Fruit fly (Drosophila melanogaster) whole organism, embryonic: Measurements from ENCODE around the gene UbcE2H.

Source experiments
- B-H1 ChIP-seq: fragments of 200-800 bp; sonication (Bioruptor generic); IDR thresholded peaks from 3 replicates; pipeline ENCODE4 v1.3.6; 2022; ENCODE audit warnings: missing biosample characterization, missing genetic modification characterization
- BtbVII ChIP-seq: fragments of 200-800 bp; sonication (Bioruptor generic); optimal IDR thresholded peaks from 3 replicates; lab custom pipeline; 2017; ENCODE audit warnings: missing biosample characterization, mild to moderate bottlenecking, missing genetic modification characterization
- C15 ChIP-seq: fragments of 200-800 bp; sonication (Bioruptor generic); IDR thresholded peaks from 3 replicates; pipeline ENCODE4 v1.3.6; 2022; ENCODE audit warnings: missing biosample characterization, missing genetic modification characterization
- CG10209 ChIP-seq: fragments of 200-800 bp; sonication (Bioruptor generic); optimal IDR thresholded peaks from 3 replicates; lab custom pipeline; 2017; ENCODE audit warnings: missing biosample characterization, mild to moderate bottlenecking, missing genetic modification characterization, missing genetic modification reagents
- CG12219 ChIP-seq: fragments of 200-800 bp; sonication (Bioruptor generic); optimal IDR thresholded peaks from 3 replicates; lab custom pipeline; 2018; ENCODE audit warnings: missing biosample characterization, mild to moderate bottlenecking, missing genetic modification characterization
- CG12744 ChIP-seq: fragments of 200-800 bp; sonication (Bioruptor generic); optimal IDR thresholded peaks from 2 replicates; lab custom pipeline; 2016; ENCODE audit warnings: missing biosample characterization, missing genetic modification characterization
- CG14965 ChIP-seq: fragments of 200-800 bp; sonication (Bioruptor generic); optimal IDR thresholded peaks from 2 replicates; lab custom pipeline; 2016; ENCODE audit warnings: missing biosample characterization, missing genetic modification characterization, borderline replicate concordance
- CG15479 ChIP-seq: fragments of 200-800 bp; sonication (Bioruptor generic); optimal IDR thresholded peaks from 3 replicates; lab custom pipeline; 2019; ENCODE audit warnings: missing biosample characterization, mild to moderate bottlenecking, missing genetic modification characterization, moderate library complexity
- CG2875 ChIP-seq: fragments of 200-800 bp; sonication (Bioruptor generic); optimal IDR thresholded peaks from 2 replicates; lab custom pipeline; 2017; ENCODE audit warnings: missing biosample characterization, mild to moderate bottlenecking, missing genetic modification characterization, missing genetic modification reagents
- CG34422 ChIP-seq: fragments of 200-800 bp; sonication (Bioruptor generic); IDR thresholded peaks from 3 replicates; pipeline ENCODE4 v1.3.6; 2022; ENCODE audit warnings: missing biosample characterization, missing genetic modification characterization
- CG3726 ChIP-seq: fragments of 200-800 bp; sonication (Bioruptor generic); IDR thresholded peaks from 3 replicates; pipeline ENCODE4, ENCODE4 v1.3.6; 2022; ENCODE audit warnings: missing biosample characterization, missing genetic modification characterization
- CG5245 ChIP-seq: fragments of 200-800 bp; sonication (Bioruptor generic); optimal IDR thresholded peaks from 3 replicates; lab custom pipeline; 2016; ENCODE audit warnings: missing biosample characterization, missing genetic modification characterization
- CG7271 ChIP-seq: fragments of 200-800 bp; sonication (Bioruptor generic); optimal IDR thresholded peaks from 2 replicates; lab custom pipeline; 2018; ENCODE audit warnings: missing biosample characterization, mild to moderate bottlenecking, missing genetic modification characterization, moderate library complexity
- CG7372 ChIP-seq: fragments of 200-800 bp; sonication (Bioruptor generic); IDR thresholded peaks from 2 replicates; pipeline ENCODE4 v1.3.6; 2022; ENCODE audit warnings: missing biosample characterization, missing genetic modification characterization
- CG7786 ChIP-seq: fragments of 200-800 bp; sonication (Bioruptor generic); optimal IDR thresholded peaks from 2 replicates; lab custom pipeline; 2016; ENCODE audit warnings: missing biosample characterization, missing genetic modification characterization
- CG8281 ChIP-seq: fragments of 200-800 bp; sonication (Bioruptor generic); optimal IDR thresholded peaks from 2 replicates; lab custom pipeline; 2018; ENCODE audit warnings: missing biosample characterization, mild to moderate bottlenecking, missing genetic modification characterization, moderate library complexity
- CG8290 ChIP-seq, 3 experiments: fragments of 200-800 bp; sonication (Bioruptor generic); optimal IDR thresholded peaks; 2 replicates each; lab custom pipeline; 2016 to 2019; ENCODE audit warnings: missing biosample characterization in 3 of 3, missing genetic modification characterization in 3 of 3, mild to moderate bottlenecking in 2 of 3, moderate library complexity in 1 of 3
- Dbx ChIP-seq: fragments of 200-800 bp; sonication (Bioruptor generic); IDR thresholded peaks from 3 replicates; pipeline ENCODE4 v1.3.6; 2022; ENCODE audit warnings: missing biosample characterization, missing genetic modification characterization
- E2f1 ChIP-seq: fragments of 200-800 bp; sonication (Bioruptor generic); IDR thresholded peaks from 2 replicates; pipeline ENCODE4 v1.3.6; 2022; ENCODE audit warnings: missing biosample characterization, missing genetic modification characterization
- Fer3 ChIP-seq: fragments of 200-800 bp; sonication (Bioruptor generic); optimal IDR thresholded peaks from 2 replicates; lab custom pipeline; 2018; ENCODE audit warnings: missing biosample characterization, mild to moderate bottlenecking, missing genetic modification characterization, moderate library complexity
- HLH4C ChIP-seq: fragments of 200-800 bp; sonication (Bioruptor generic); IDR thresholded peaks from 3 replicates; pipeline ENCODE4 v1.3.6; 2022; ENCODE audit warnings: missing biosample characterization, missing genetic modification characterization; ENCODE audit not compliant: partially characterized antibody
- HmgD ChIP-seq: fragments of 200-800 bp; sonication (Bioruptor generic); optimal IDR thresholded peaks from 3 replicates; lab custom pipeline; 2016; ENCODE audit warnings: missing biosample characterization, missing genetic modification characterization
- Hsf ChIP-seq: fragments of 200-800 bp; sonication (Bioruptor generic); optimal IDR thresholded peaks from 3 replicates; lab custom pipeline; 2016; ENCODE audit warnings: missing biosample characterization, missing genetic modification characterization
- MBD-R2 ChIP-seq: fragments of 200-800 bp; sonication (Bioruptor generic); IDR thresholded peaks from 2 replicates; pipeline ENCODE4 v1.3.6; 2022; ENCODE audit warnings: missing biosample characterization, missing genetic modification characterization
- Meics ChIP-seq: fragments of 200-800 bp; sonication (Bioruptor generic); optimal IDR thresholded peaks from 2 replicates; lab custom pipeline; 2017; ENCODE audit warnings: missing biosample characterization, mild to moderate bottlenecking, missing genetic modification characterization
- Rfx ChIP-seq: fragments of 200-800 bp; sonication (Bioruptor generic); IDR thresholded peaks from 2 replicates; pipeline ENCODE4 v1.3.6; 2022; ENCODE audit warnings: missing biosample characterization, missing genetic modification characterization
- Stat92E ChIP-seq, 3 experiments: fragments of >200 bp in 2 of 3; fragments of 200-800 bp in 1 of 3; sonication (Bioruptor generic) in 1 of 3; optimal IDR thresholded peaks; 2 replicates each; lab custom pipeline; 2017 to 2019; ENCODE audit warnings: missing biosample characterization in 3 of 3, missing genetic modification characterization in 3 of 3, mild to moderate bottlenecking in 1 of 3, moderate library complexity in 1 of 3
- Xrp1 ChIP-seq: fragments of 200-800 bp; sonication (Bioruptor generic); IDR thresholded peaks from 2 replicates; pipeline ENCODE4 v1.3.6; 2022; ENCODE audit warnings: missing biosample characterization, missing genetic modification characterization
- az2 ChIP-seq: fragments of 200-800 bp; sonication (Bioruptor generic); optimal IDR thresholded peaks from 3 replicates; lab custom pipeline; 2016; ENCODE audit warnings: missing biosample characterization, missing genetic modification characterization
- bowl ChIP-seq: fragments of 200-800 bp; sonication (Bioruptor generic); IDR thresholded peaks from 2 replicates; pipeline ENCODE4 v1.3.6; 2022; ENCODE audit warnings: missing biosample characterization, missing genetic modification characterization
- crp ChIP-seq, 2 experiments: fragments of 200-800 bp; sonication (Bioruptor generic); optimal IDR thresholded peaks; 2 replicates in 1 of 2; 3 replicates in 1 of 2; lab custom pipeline; 2017; ENCODE audit warnings: missing biosample characterization in 2 of 2, missing genetic modification characterization in 2 of 2, mild to moderate bottlenecking in 1 of 2, moderate library complexity in 1 of 2
- cwo ChIP-seq: fragments of 200-800 bp; sonication (Bioruptor generic); optimal IDR thresholded peaks from 3 replicates; lab custom pipeline; 2017; ENCODE audit warnings: missing biosample characterization, missing genetic modification characterization, mild to moderate bottlenecking, moderate library complexity, missing genetic modification reagents
- en ChIP-seq: fragments of 200-800 bp; sonication (Bioruptor generic); optimal IDR thresholded peaks from 2 replicates; lab custom pipeline; 2016; ENCODE audit warnings: missing biosample characterization, missing genetic modification characterization
- esg ChIP-seq: fragments of 200-800 bp; sonication (Bioruptor generic); conservative IDR thresholded peaks from 2 replicates; pipeline ENCODE4 v1.3.6; 2022; ENCODE audit warnings: missing biosample characterization, missing genetic modification characterization
- eyg ChIP-seq: fragments of 200-800 bp; sonication (Bioruptor generic); optimal IDR thresholded peaks from 3 replicates; lab custom pipeline; 2016; ENCODE audit warnings: missing biosample characterization, missing genetic modification characterization
- fd3F ChIP-seq: fragments of 200-800 bp; sonication (Bioruptor generic); optimal IDR thresholded peaks from 2 replicates; lab custom pipeline; 2018; ENCODE audit warnings: missing biosample characterization, mild to moderate bottlenecking, missing genetic modification characterization, moderate library complexity
- hth ChIP-seq: fragments of >200 bp; optimal IDR thresholded peaks from 2 replicates; lab custom pipeline; 2017; ENCODE audit warnings: inconsistent platforms
- luna ChIP-seq: fragments of 200-800 bp; sonication (Bioruptor generic); optimal IDR thresholded peaks from 2 replicates; lab custom pipeline; 2016; ENCODE audit warnings: missing biosample characterization, missing genetic modification characterization
- maf-S ChIP-seq: fragments of 200-800 bp; sonication (Bioruptor generic); optimal IDR thresholded peaks from 2 replicates; lab custom pipeline; 2016; ENCODE audit warnings: missing biosample characterization, missing genetic modification characterization
- nerfin-2 ChIP-seq: fragments of 200-800 bp; sonication (Bioruptor generic); IDR thresholded peaks from 2 replicates; pipeline ENCODE4 v1.3.6; 2022; ENCODE audit warnings: missing biosample characterization, missing genetic modification characterization; ENCODE audit not compliant: partially characterized antibody
- oc ChIP-seq: fragments of 200-800 bp; sonication (Bioruptor generic); optimal IDR thresholded peaks from 2 replicates; lab custom pipeline; 2018; ENCODE audit warnings: missing biosample characterization, mild to moderate bottlenecking, missing genetic modification characterization, moderate library complexity
- psq ChIP-seq: fragments of 200-800 bp; sonication (Bioruptor generic); optimal IDR thresholded peaks from 2 replicates; lab custom pipeline; 2017; ENCODE audit warnings: missing biosample characterization, missing genetic modification characterization
- ranshi ChIP-seq: fragments of 200-800 bp; sonication (Bioruptor generic); IDR thresholded peaks from 2 replicates; pipeline ENCODE4 v1.3.6; 2022; ENCODE audit warnings: missing biosample characterization, missing genetic modification characterization
- salm ChIP-seq: fragments of 200-800 bp; sonication (Bioruptor generic); optimal IDR thresholded peaks from 2 replicates; lab custom pipeline; 2018; ENCODE audit warnings: missing biosample characterization, mild to moderate bottlenecking, missing genetic modification characterization
- sens-2 ChIP-seq: fragments of 200-800 bp; sonication (Bioruptor generic); IDR thresholded peaks from 2 replicates; pipeline ENCODE4 v1.3.6; 2022; ENCODE audit warnings: missing biosample characterization, missing genetic modification characterization
- tin ChIP-seq: fragments of 200-800 bp; sonication (Bioruptor generic); optimal IDR thresholded peaks from 3 replicates; lab custom pipeline; 2016; ENCODE audit warnings: missing biosample characterization, missing genetic modification characterization
- tio ChIP-seq: fragments of 200-800 bp; sonication (Bioruptor generic); optimal IDR thresholded peaks from 2 replicates; lab custom pipeline; 2017; ENCODE audit warnings: missing biosample characterization, missing genetic modification characterization, inconsistent platforms
- tna ChIP-seq: fragments of 200-800 bp; sonication (Bioruptor generic); IDR thresholded peaks from 2 replicates; pipeline ENCODE4 v1.3.6; 2022; ENCODE audit warnings: missing biosample characterization, missing genetic modification characterization; ENCODE audit not compliant: partially characterized antibody
- tx ChIP-seq: fragments of 200-800 bp; sonication (Bioruptor generic); optimal IDR thresholded peaks from 2 replicates; lab custom pipeline; 2016; ENCODE audit warnings: missing biosample characterization, missing genetic modification characterization
- wek ChIP-seq: fragments of 200-800 bp; sonication (Bioruptor generic); optimal IDR thresholded peaks from 3 replicates; lab custom pipeline; 2018; ENCODE audit warnings: missing biosample characterization, mild to moderate bottlenecking, missing genetic modification characterization, moderate library complexity
- yki ChIP-seq: fragments of >200 bp; optimal IDR thresholded peaks from 3 replicates; lab custom pipeline; 2018

The UbcE2H gene

DNA sequence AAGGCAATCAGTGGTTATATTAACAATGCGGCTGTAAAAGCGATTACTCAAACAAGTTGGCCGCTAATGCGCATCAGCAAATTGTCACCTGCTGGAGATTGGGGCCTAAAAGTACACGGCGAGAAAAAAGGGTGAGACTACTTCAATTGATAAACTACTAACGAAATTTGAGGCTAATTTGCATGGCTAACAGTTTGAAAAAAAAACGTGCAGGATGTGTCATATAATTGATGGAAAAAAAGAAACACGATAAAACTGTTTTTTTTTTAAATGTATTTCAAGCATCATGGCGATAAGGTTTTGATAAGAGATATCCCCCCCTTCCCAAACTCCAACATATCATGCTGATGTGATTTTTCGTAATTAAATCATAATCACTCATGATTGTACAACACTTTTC is 18.9 kb upstream of the UbcE2H start (continued):
- TF ChIP-seq HmgD (GFP tag; lab: Kevin White, UChicago) (no peak), en (GFP tag; lab: Kevin White, UChicago) (no peak), BtbVII (GFP tag; lab: Kevin White, UChicago) (peak; percentile 34), sens-2 (GFP tag; lab: Robert Waterston, UW) (no peak), bowl (GFP tag; lab: Robert Waterston, UW) (no peak), maf-S (GFP tag; lab: Kevin White, UChicago) (no peak), B-H1 (GFP tag; lab: Robert Waterston, UW) (no peak; the same call in 2 of the 3 replicates), psq (GFP tag; lab: Kevin White, UChicago) (no peak), CG12219 (GFP tag; lab: Kevin White, UChicago) (no peak), CG10209 (peak; percentile 35), CG14965 (GFP tag; lab: Kevin White, UChicago) (no peak), fd3F (peak; percentile 10), tio (GFP tag; lab: Kevin White, UChicago) (no peak), hth (lab: Kevin White, UChicago) (no peak), Fer3 (tag; lab: Kevin White, UChicago) (peak; percentile 27), az2 (GFP tag; lab: Kevin White, UChicago) (no peak), Meics (GFP tag; lab: Kevin White, UChicago) (peak; percentile 67), CG2875 (GFP tag; lab: Kevin White, UChicago) (no peak), nerfin-2 (GFP tag; lab: Robert Waterston, UW) (no peak), CG15479 (no peak), E2f1 (GFP tag; lab: Robert Waterston, UW) (no peak), Xrp1 (GFP tag; lab: Robert Waterston, UW) (no peak), salm (tag; lab: Kevin White, UChicago) (no peak), MBD-R2 (peak; percentile 29; the same call in 1 of the 2 replicates), esg (GFP tag; lab: Robert Waterston, UW) (peak; percentile 36; the same call in 1 of the 2 replicates), HLH4C (GFP tag; lab: Robert Waterston, UW) (no peak), Dbx (GFP tag; lab: Robert Waterston, UW) (peak; percentile 62; the same call in 2 of the 3 replicates), ranshi (peak; percentile 15; the same call in 1 of the 2 replicates), oc (no peak), wek (GFP tag; lab: Kevin White, UChicago) (no peak), C15 (GFP tag; lab: Robert Waterston, UW) (0 out of 3 replicates have a peak, but pooled peaks have one; percentile 13), CG8290 (GFP tag; optimal IDR thresholded peaks at IDR 0.05; lab: Kevin White, UChicago) (no peak), CG8290 (tag; optimal IDR thresholded peaks at IDR 0.05; lab: Kevin White, UChicago) (peak in 1 of 2 experiments; percentile 5), Stat92E (GFP tag; optimal IDR thresholded peaks at IDR 0.05; lab: Kevin White, UChicago) (no peak), cwo (GFP tag; lab: Kevin White, UChicago) (peak; percentile 51), eyg (GFP tag; lab: Kevin White, UChicago) (no peak), tna (no peak), CG5245 (no peak), CG12744 (GFP tag; lab: Kevin White, UChicago) (no peak), CG7786 (GFP tag; lab: Kevin White, UChicago) (peak; percentile 4), luna (GFP tag; lab: Kevin White, UChicago) (no peak), crp (GFP tag; optimal IDR thresholded peaks at IDR 0.05; lab: Kevin White, UChicago) (no peak), yki (lab: Kevin White, UChicago) (no peak), CG8281 (no peak), CG7271 (tag; lab: Kevin White, UChicago) (no peak), CG34422 (GFP tag; lab: Robert Waterston, UW) (no peak), Rfx (GFP tag; lab: Robert Waterston, UW) (peak; percentile 70), tx (GFP tag; lab: Kevin White, UChicago) (no peak), tin (GFP tag; lab: Kevin White, UChicago) (no peak), CG7372 (GFP tag; lab: Robert Waterston, UW) (no peak), Hsf (GFP tag; lab: Kevin White, UChicago) (peak; percentile 1), CG3726 (no peak)
